Comparison of ENCODE assay signal across 2 worm cellular contexts in the genomic region with DNA sequence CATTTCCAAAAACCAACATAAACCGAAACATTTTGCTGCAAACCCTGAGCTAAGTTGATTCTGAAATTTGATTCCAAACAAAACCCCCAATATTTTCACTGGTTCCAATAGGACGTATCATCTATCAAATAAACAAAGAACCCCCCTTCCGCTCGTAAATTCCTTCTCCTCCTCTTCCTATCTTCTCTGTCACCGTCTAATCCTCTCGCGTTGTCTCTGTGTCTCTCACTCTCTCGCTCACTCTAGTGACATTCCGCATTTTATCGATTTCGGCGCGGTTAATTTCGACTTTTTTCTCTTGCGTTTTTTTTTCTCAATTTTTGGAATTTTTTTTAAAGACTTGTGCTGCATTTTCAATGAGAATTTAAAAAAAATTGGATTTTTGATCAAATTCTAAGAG.
TF ChIP-seq lines count a peak whose summit lies in the region.

No protein-coding gene starts in this region.

TF ChIP-seq in whole organism, L1 larva, 84 proteins besides CTCF, POLR2A, EP300 and RAD21 (continued from another document):
- TF ChIP-seq efl-1 (optimal IDR thresholded peaks at IDR 0.05; lab: Kevin White, UChicago) (peak; percentile 58 to 62), efl-1 (GFP tag; optimal IDR thresholded peaks at IDR 0.05 in 1 of 2; lab: Kevin White, UChicago) (peak; percentile 40 to 50), nhr-12 (tag; optimal IDR thresholded peaks at IDR 0.05; lab: Kevin White, UChicago) (no peak), sox-4 (tag; optimal IDR thresholded peaks at IDR 0.05; lab: Kevin White, UChicago) (no peak), lin-14 (GFP tag; optimal IDR thresholded peaks at IDR 0.05; lab: Kevin White, UChicago) (peak; percentile 79), lin-35 (GFP tag; optimal IDR thresholded peaks at IDR 0.05; lab: Kevin White, UChicago) (peak; percentile 19 to 61), tbx-2 (tag; optimal IDR thresholded peaks at IDR 0.05; lab: Kevin White, UChicago) (peak; percentile 23), irx-1 (tag; optimal IDR thresholded peaks at IDR 0.05; lab: Kevin White, UChicago) (peak; percentile 27), nhr-71 (tag; optimal IDR thresholded peaks at IDR 0.05; lab: Kevin White, UChicago) (no peak), ceh-82 (tag; optimal IDR thresholded peaks at IDR 0.05; lab: Kevin White, UChicago) (peak; percentile 13 to 68 (median 40)), mdl-1 (tag; optimal IDR thresholded peaks at IDR 0.05; lab: Kevin White, UChicago) (peak in 1 of 2 experiments; percentile 15), ceh-63 (GFP tag; optimal IDR thresholded peaks at IDR 0.05; lab: Kevin White, UChicago) (no peak), nhr-85 (tag; lab: Kevin White, UChicago) (no peak), isw-1 (GFP tag; IDR thresholded peaks at IDR 0.05; lab: Robert Waterston, UW) (no peak), fkh-8 (tag; optimal IDR thresholded peaks at IDR 0.05; lab: Kevin White, UChicago) (no peak), hlh-4 (tag; optimal IDR thresholded peaks at IDR 0.05; lab: Kevin White, UChicago) (no peak), F16B12.6 (tag; optimal IDR thresholded peaks at IDR 0.05; lab: Kevin White, UChicago) (peak; percentile 21), jun-1 (tag; optimal IDR thresholded peaks at IDR 0.05; lab: Kevin White, UChicago) (no peak)

TF ChIP-seq in whole organism, L2 larva, 48 proteins besides CTCF, POLR2A, EP300 and RAD21 (continued from another document):
- TF ChIP-seq unc-62 (GFP tag; optimal IDR thresholded peaks at IDR 0.05; lab: Kevin White, UChicago), result no peak
- no peak for TF ChIP-seq skn-1 (tag; optimal IDR thresholded peaks at IDR 0.05; lab: Kevin White, UChicago)
- peak; percentile 58 for TF ChIP-seq C34F6.9 (tag; optimal IDR thresholded peaks at IDR 0.05; lab: Kevin White, UChicago)
- peak; percentile 41 for TF ChIP-seq gmeb-1 (tag; optimal IDR thresholded peaks at IDR 0.05; lab: Kevin White, UChicago)
- no peak for TF ChIP-seq lin-13 (GFP tag; optimal IDR thresholded peaks at IDR 0.05; lab: Kevin White, UChicago)
- TF ChIP-seq elt-3 (tag; optimal IDR thresholded peaks at IDR 0.05; lab: Kevin White, UChicago), result no peak
- no peak for TF ChIP-seq sma-9 (GFP tag; optimal IDR thresholded peaks at IDR 0.05; lab: Kevin White, UChicago)
- no peak for TF ChIP-seq sma-9 (tag; optimal IDR thresholded peaks at IDR 0.05; lab: Kevin White, UChicago)
- TF ChIP-seq nhr-6 (tag; optimal IDR thresholded peaks at IDR 0.05; lab: Kevin White, UChicago), result no peak
